Worm (Caenorhabditis elegans): ENCODE data around the gene ZC239.14.

- TF ChIP-seq snpc-4 (tag; optimal IDR thresholded peaks at IDR 0.05): no peak
- no peak for TF ChIP-seq nhr-129 (tag; optimal IDR thresholded peaks at IDR 0.05)
- no peak for TF ChIP-seq nhr-23 (tag; optimal IDR thresholded peaks at IDR 0.05)
- TF ChIP-seq ama-1 (optimal IDR thresholded peaks at IDR 0.05): no peak
- TF ChIP-seq elt-3 (tag; optimal IDR thresholded peaks at IDR 0.05): no peak
- TF ChIP-seq alr-1 (tag; optimal IDR thresholded peaks at IDR 0.05): no peak
- TF ChIP-seq skn-1 (tag; optimal IDR thresholded peaks at IDR 0.05): no peak
- TF ChIP-seq lin-13 (GFP tag; optimal IDR thresholded peaks at IDR 0.05): no peak
- TF ChIP-seq ztf-11 (tag; optimal IDR thresholded peaks at IDR 0.05): no peak
- no peak for TF ChIP-seq nhr-237 (tag; optimal IDR thresholded peaks at IDR 0.05)
- no peak for TF ChIP-seq unc-62 (GFP tag; optimal IDR thresholded peaks at IDR 0.05)
- TF ChIP-seq ZK546.5 (tag; optimal IDR thresholded peaks at IDR 0.05): no peak
- no peak for TF ChIP-seq Y55F3AM.14 (GFP tag; optimal IDR thresholded peaks at IDR 0.05)
- TF ChIP-seq nhr-77 (tag; optimal IDR thresholded peaks at IDR 0.05): no peak
Measured at ce11 chrII:3196966-3197365, 24.9 kb downstream of the ZC239.14 start, which contains the start of gene gcy-15.
